Fruit fly (Drosophila melanogaster) whole organism, embryonic: ENCODE results near the gene CG45764.
"Not testable (repeated sequence)": the region's sequence is repeated elsewhere in the genome, so short reads cannot be mapped to it uniquely, and the experiment has no call there.

Experiments
- Abd-B ChIP-seq: fragments of 200-800 bp; sonication (Bioruptor generic); optimal IDR thresholded peaks from 2 replicates; lab custom pipeline; 2018; ENCODE audit warnings: missing biosample characterization, mild to moderate bottlenecking, missing genetic modification characterization, moderate library complexity
- Adf1 ChIP-seq: fragments of 200-800 bp; sonication (Bioruptor generic); IDR thresholded peaks from 2 replicates; pipeline ENCODE4 v1.3.6; 2022; ENCODE audit warnings: missing biosample characterization, missing genetic modification characterization
- CG1602 ChIP-seq: fragments of 200-800 bp; sonication (Bioruptor generic); optimal IDR thresholded peaks from 3 replicates; lab custom pipeline; 2016; ENCODE audit warnings: missing biosample characterization, missing genetic modification characterization
- CG30431 ChIP-seq: fragments of 200-800 bp; sonication (Bioruptor generic); optimal IDR thresholded peaks from 2 replicates; lab custom pipeline; 2017; ENCODE audit warnings: missing biosample characterization, missing genetic modification characterization
- CG4424 ChIP-seq: fragments of 200-800 bp; sonication (Bioruptor generic); optimal IDR thresholded peaks from 3 replicates; lab custom pipeline; 2016; ENCODE audit warnings: missing biosample characterization, missing genetic modification characterization
- CG4854 ChIP-seq: fragments of 200-800 bp; sonication (Bioruptor generic); optimal IDR thresholded peaks from 2 replicates; lab custom pipeline; 2016; ENCODE audit warnings: missing biosample characterization, missing genetic modification characterization, inconsistent platforms
- CG8388 ChIP-seq: fragments of 200-800 bp; sonication (Bioruptor generic); optimal IDR thresholded peaks from 2 replicates; lab custom pipeline; 2019; ENCODE audit warnings: missing biosample characterization, mild to moderate bottlenecking, missing genetic modification characterization, moderate library complexity
- ab ChIP-seq: fragments of 200-800 bp; sonication (Bioruptor generic); optimal IDR thresholded peaks from 2 replicates; lab custom pipeline; 2016; ENCODE audit warnings: missing biosample characterization, missing genetic modification characterization
- amos ChIP-seq: fragments of 200-800 bp; sonication (Bioruptor generic); IDR thresholded peaks from 2 replicates; pipeline ENCODE4 v1.3.6; 2022; ENCODE audit warnings: missing biosample characterization, missing genetic modification characterization; ENCODE audit not compliant: partially characterized antibody
- fd102C ChIP-seq: fragments of 200-800 bp; sonication (Bioruptor generic); optimal IDR thresholded peaks from 2 replicates; lab custom pipeline; 2018; ENCODE audit warnings: missing biosample characterization, mild to moderate bottlenecking, missing genetic modification characterization, moderate library complexity
- grn ChIP-seq: fragments of 200-800 bp; sonication (Bioruptor generic); optimal IDR thresholded peaks from 3 replicates; lab custom pipeline; 2017; ENCODE audit warnings: missing biosample characterization, missing genetic modification characterization
- sim ChIP-seq: fragments of 200-800 bp; sonication (Bioruptor generic); IDR thresholded peaks from 2 replicates; pipeline ENCODE4 v1.3.6; 2022; ENCODE audit warnings: missing biosample characterization, missing genetic modification characterization
- wor ChIP-seq: fragments of 200-800 bp; sonication (Bioruptor generic); IDR thresholded peaks from 2 replicates; pipeline ENCODE4 v1.3.6; 2022; ENCODE audit warnings: missing biosample characterization, missing genetic modification characterization
- zen2 ChIP-seq: fragments of 200-800 bp; sonication (Bioruptor generic); IDR thresholded peaks from 3 replicates; pipeline ENCODE4 v1.3.6; 2022; ENCODE audit warnings: missing biosample characterization, missing genetic modification characterization; ENCODE audit not compliant: partially characterized antibody

DNA sequence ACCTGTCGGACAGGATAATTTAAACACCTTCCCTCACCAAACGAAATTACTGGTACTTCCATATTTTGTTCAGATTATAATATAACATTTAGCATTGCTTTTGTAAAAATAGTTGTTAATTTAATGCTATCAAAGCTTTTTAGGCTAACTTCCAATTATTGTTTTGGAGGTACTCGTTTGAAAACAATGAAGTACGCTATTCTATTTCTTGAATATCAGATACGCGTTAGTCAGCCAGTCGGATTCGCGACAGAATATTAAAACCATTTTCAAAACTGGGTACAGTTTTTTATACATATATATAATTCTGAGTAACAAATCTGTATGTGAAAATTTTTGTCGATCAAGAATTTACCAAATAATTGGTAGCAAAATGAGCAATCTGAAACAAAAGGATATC is 4.4 kb upstream of the CG45764 start, which contains the start of gene Mst77Y-4:
- not testable (repeated sequence) for TF ChIP-seq amos (GFP tag; lab: Robert Waterston, UW); fd102C; zen2 (GFP tag; lab: Robert Waterston, UW); Adf1; sim; Abd-B (GFP tag; lab: Kevin White, UChicago); wor (GFP tag; lab: Robert Waterston, UW); grn (GFP tag; lab: Kevin White, UChicago); CG4424 (GFP tag; lab: Kevin White, UChicago); CG30431 (GFP tag; lab: Kevin White, UChicago); ab (GFP tag; lab: Kevin White, UChicago); CG8388 (GFP tag; lab: Kevin White, UChicago); CG1602 (GFP tag; lab: Kevin White, UChicago); CG4854
